Worm (Caenorhabditis elegans) whole organism, L4/young adult: ENCODE data around the gene K08D8.6.
"Not testable (repeated sequence)": the region's sequence is repeated elsewhere in the genome, so short reads cannot be mapped to it uniquely, and the experiment has no call there.

Experiments used
- W03F9.2 ChIP-seq: fragments of 150-350 bp; optimal IDR thresholded peaks from 2 replicates; lab custom pipeline; 2014; ENCODE audit warnings: missing biosample characterization, missing genetic modification characterization
- dao-5 ChIP-seq: sonication (generic microtip); optimal IDR thresholded peaks from 2 replicates; lab custom pipeline; 2016; ENCODE audit warnings: missing genotype, missing genetic modification characterization, moderate library complexity, missing compliant biosample characterization
- him-1 ChIP-seq: sonication (generic microtip); optimal IDR thresholded peaks from 2 replicates; lab custom pipeline; 2016; ENCODE audit warnings: missing genotype, missing genetic modification reagents, missing genetic modification characterization, missing compliant biosample characterization

K08D8.6 gene

DNA sequence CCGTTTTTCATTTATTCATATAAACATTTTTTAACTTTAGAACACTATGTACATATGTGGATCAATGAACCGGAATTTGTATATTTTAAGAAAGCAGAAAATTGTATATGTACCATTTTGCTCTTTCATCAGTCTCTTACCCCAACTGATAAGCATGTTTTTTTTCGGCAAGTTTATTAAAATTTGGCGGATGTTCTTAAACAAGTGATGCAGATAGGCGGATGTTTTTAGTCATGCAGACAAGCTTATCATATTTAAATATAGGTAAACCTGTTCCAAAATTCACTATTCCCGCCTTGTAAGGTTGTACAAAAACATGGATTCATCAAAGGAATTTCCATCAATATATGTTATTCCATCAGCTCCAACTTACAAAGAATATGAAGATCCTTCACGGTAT is 9.1 kb upstream of the K08D8.6 start, which contains the start of gene K08D8.9:
TSS of gene K08D8.9 (plus strand) at position 301 of the 400 bp plus-strand sequence.
- TF ChIP-seq dao-5 (tag; lab: Kevin White, UChicago): no peak
- no peak for TF ChIP-seq W03F9.2 (tag; lab: Kevin White, UChicago)
- TF ChIP-seq him-1 (tag; lab: Kevin White, UChicago): no peak

DNA sequence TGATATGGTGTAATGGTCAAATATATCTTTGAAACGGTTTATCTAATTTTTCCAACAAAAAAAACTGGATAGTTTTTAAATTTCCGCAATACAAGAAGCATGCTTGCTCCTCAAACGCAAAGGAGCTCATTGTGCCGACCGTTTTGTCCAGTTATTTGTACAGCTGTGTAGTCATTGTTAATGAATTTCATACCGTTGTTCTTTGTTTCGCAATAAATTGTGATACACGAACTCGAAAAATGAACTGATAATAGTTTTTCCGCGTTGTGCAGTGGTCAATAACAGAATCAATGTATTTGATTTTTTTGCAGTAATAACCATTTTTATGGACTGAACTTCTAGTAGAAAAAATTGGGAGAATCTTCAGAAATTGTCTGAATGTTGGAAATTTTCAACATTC is 8.5 kb upstream of the K08D8.6 start:
- TF ChIP-seq him-1 (tag; lab: Kevin White, UChicago): no peak
- no peak for TF ChIP-seq W03F9.2 (tag; lab: Kevin White, UChicago)
- TF ChIP-seq dao-5 (tag; lab: Kevin White, UChicago): no peak

DNA sequence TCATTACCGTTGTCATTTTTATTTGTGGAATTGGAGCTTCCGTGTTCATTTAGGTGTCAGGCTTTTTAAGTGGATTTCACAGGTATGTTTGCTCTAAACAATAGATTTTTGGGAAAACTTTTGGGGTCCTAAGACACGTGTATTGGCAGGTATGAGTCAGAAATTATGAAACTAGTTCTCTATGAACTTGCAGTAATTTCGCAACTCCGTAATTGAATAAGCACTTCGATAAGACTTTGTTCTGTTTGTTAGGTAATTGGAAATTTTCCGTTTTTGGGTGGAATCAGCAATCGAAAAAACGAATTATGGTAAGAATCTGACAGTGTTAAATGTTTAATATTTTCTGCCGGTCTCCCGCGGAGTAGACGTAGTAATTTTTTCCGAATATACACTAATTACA is 6.8 kb upstream of the K08D8.6 start:
- TF ChIP-seq him-1 (tag; lab: Kevin White, UChicago) (no peak), dao-5 (tag; lab: Kevin White, UChicago) (no peak), W03F9.2 (tag; lab: Kevin White, UChicago) (no peak)

DNA sequence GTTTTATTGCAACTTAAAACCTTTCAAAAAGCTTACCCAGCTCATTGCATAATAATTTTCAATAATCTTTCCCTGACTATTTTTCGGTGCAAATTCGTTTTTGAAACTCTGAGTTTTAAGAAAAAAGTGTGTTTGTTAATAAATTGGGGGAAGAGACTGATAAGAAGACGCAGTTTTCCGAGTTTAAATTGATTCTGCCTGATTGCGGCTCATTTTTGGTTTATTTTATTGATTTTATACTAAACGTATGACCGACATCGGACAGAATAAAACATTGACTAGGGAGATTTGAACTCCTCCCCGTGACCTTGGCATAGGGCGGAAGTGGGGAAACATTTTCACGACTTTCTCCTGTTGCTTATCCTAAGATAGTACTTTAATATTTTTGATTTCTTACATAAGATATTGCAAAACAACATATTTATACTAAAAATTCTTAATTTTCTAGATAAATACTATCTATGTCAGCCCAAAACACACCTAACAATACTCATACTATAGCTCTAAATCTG is 6.1 kb upstream of the K08D8.6 start, which contains the start of gene K08D8.7:
TSS of gene K08D8.7 (plus strand) at position 462 of the 512 bp plus-strand sequence.
- TF ChIP-seq him-1 (tag; lab: Kevin White, UChicago) (no peak), dao-5 (tag; lab: Kevin White, UChicago) (no peak), W03F9.2 (tag; lab: Kevin White, UChicago) (no peak)

DNA sequence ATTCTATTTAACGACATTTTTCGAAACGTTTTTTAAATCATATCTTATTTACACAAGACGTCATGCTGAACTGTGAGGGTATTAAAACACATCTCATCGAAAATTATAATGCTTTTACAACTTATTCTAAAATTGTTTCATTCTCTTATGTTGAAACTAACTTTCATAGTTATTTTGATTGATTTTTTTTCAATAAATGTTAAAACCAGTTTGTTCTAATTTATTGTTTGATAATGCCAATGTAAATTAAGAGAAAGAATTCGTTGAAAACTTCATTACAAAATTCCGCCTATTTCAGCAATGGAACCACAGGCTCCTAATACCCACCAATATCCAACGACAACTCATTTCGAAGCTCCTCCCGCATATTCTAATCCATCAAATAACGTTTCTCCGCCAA is 4.7 kb upstream of the K08D8.6 start, which contains the start of gene K08D8.11:
TSS of gene K08D8.11 (plus strand) at position 301 of the 400 bp plus-strand sequence.
- TF ChIP-seq dao-5 (tag; lab: Kevin White, UChicago): no peak
- TF ChIP-seq him-1 (tag; lab: Kevin White, UChicago): no peak
- no peak for TF ChIP-seq W03F9.2 (tag; lab: Kevin White, UChicago)

DNA sequence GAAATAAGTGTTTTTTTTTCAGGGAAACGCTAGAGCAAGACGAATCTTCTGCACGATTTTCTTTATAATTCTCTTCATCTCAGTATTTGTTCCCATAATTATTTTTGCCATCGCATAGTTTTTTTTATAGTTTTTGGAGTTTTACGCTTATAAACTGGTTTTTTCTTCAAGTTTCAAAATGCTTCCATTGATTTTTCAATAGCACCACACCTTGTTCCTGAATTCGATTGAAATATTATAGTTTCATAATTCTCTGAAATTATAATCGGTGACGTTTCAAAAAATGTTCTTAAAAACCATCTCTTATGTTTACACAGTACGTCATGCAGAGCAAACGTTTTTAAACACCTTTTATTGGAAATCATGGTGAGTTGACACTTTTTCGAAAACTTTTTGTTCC is 2.9 kb upstream of the K08D8.6 start, which contains the start of gene K08D8.12:
TSS of gene K08D8.12 (plus strand) at position 301 of the 400 bp plus-strand sequence.
- TF ChIP-seq W03F9.2 (tag; lab: Kevin White, UChicago): no peak
- no peak for TF ChIP-seq him-1 (tag; lab: Kevin White, UChicago)
- no peak for TF ChIP-seq dao-5 (tag; lab: Kevin White, UChicago)

DNA sequence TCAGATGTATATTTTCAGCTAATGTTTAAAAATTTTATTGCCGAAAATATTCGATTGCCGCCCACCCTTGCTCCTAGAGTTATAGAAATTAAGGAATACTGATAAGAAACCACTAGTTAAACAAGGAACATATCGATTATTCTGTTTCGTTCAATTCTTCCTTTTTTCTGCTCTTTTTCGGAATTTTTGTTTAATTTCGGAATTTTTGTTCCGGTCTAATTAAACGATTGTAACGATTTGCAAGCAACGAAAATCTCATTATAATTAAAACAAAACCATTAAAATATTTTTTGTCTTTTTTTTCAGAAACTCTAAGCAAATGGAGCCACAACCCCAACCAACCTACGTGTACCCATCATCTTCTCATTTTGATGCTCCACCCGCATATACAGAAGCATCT is 1.9 kb upstream of the K08D8.6 start, which contains the start of gene K08D8.1:
TSS of gene K08D8.1 (plus strand) at position 301 of the 400 bp plus-strand sequence.
- TF ChIP-seq W03F9.2 (tag; lab: Kevin White, UChicago): no peak
- TF ChIP-seq dao-5 (tag; lab: Kevin White, UChicago): no peak
- no peak for TF ChIP-seq him-1 (tag; lab: Kevin White, UChicago)

DNA sequence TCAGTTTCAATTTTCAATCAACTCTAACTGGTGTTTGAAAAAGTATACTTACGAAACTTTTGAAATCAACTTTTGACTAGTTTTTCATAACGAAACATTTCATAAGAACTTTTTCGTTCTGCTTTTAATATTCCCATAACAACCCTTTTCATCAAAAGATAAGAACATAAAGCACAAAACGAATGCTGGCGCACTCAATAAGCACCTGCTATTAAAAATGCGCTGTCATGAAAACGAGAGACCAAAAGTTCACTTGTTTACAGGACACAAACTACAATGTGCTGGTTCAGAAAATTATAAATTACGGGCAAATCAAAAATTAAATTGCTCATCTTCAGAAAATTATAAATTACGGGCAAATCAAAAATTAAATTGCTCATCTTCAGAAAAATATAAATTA is 772 bp upstream of the K08D8.6 start:
- no peak for TF ChIP-seq dao-5 (tag; lab: Kevin White, UChicago)
- no peak for TF ChIP-seq W03F9.2 (tag; lab: Kevin White, UChicago)
- no peak for TF ChIP-seq him-1 (tag; lab: Kevin White, UChicago)

DNA sequence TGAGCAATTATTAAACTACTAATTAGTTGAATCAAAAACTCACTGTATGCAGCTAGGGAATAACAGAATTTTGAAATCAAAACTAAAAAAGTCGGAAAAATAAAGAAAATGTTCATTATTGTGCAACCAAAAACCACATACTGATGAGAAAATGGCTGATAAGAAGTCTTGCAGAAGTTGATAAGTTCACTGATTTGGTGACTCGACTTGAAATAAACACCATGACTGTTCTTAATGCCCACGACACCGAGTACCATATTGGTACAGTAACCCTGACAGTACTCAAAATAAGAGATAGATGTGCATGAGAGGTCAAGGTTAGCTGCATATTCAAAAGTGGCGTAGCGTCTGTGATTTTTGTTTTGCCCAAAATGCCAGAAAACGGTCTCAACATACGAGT is 4.3 kb downstream of the K08D8.6 start:
- TF ChIP-seq dao-5 (tag; lab: Kevin White, UChicago) (no peak), him-1 (tag; lab: Kevin White, UChicago) (no peak), W03F9.2 (tag; lab: Kevin White, UChicago) (no peak)

DNA sequence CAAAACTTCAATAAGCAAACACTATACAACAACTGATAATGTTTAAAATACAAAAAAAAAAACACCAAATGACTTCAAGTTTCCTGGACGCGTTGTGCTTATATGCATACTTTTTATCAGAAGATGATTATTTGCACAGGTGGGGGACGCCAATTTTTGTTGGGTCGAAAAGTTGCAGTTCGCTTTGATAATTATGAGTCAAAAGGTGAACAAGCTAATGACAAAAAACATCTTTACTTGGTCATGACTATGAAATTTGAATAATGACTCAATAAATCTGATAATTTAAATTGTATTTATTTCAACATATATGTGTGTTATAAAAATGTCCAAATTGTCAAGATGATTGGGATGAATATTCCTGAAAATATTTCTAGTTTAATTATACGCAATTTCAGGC is 7.1 kb downstream of the K08D8.6 start, which contains the start of gene ZK896.4:
TSS of gene ZK896.4 (minus strand) at position 101 of the 400 bp plus-strand sequence.
- TF ChIP-seq him-1 (tag; lab: Kevin White, UChicago) (no peak), dao-5 (tag; lab: Kevin White, UChicago) (no peak), W03F9.2 (tag; lab: Kevin White, UChicago) (no peak)

DNA sequence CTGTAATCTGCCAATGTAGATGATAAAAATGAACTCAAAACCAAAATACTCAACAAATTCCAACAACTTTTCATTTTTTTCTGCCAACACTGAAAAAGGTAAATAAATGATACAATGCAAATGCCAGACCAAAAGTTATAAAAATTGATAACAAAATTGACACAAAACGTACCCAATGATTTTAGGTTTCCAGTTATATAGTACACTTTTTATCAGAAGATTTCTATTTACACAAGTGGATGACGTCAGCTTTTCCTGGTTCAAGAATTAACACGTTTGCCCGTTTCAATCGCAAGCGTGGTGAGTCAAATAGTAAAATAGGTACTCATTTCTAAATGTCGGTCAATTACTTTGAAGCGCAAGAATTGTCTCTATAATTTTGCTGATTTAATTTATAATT is 10.8 kb downstream of the K08D8.6 start, which contains the start of gene ZK896.5:
TSS of gene ZK896.5 (minus strand) at position 89 of the 400 bp plus-strand sequence.
- TF ChIP-seq dao-5 (tag; lab: Kevin White, UChicago) (no peak), him-1 (tag; lab: Kevin White, UChicago) (no peak), W03F9.2 (tag; lab: Kevin White, UChicago) (no peak)

DNA sequence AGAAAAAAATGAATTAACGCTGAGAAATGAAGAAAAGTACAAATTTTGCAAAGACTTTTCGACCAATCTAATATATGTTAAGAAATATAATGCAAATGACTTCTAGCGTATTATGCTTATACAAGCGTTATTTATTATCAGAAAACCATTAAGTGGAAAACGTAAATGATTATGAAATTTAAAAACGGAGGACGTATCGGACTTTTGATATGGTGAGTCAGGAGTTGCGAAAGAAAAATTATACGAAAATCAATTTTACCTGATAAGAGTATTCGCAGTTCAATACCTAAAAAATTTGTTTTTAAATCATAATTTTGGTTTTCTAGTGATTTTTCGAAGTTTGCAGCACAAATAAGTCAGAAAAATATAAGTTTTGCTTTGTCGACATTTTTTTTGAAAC is 13.8 kb downstream of the K08D8.6 start:
- TF ChIP-seq him-1 (tag; lab: Kevin White, UChicago) (no peak), W03F9.2 (tag; lab: Kevin White, UChicago) (no peak), dao-5 (tag; lab: Kevin White, UChicago) (no peak)

DNA sequence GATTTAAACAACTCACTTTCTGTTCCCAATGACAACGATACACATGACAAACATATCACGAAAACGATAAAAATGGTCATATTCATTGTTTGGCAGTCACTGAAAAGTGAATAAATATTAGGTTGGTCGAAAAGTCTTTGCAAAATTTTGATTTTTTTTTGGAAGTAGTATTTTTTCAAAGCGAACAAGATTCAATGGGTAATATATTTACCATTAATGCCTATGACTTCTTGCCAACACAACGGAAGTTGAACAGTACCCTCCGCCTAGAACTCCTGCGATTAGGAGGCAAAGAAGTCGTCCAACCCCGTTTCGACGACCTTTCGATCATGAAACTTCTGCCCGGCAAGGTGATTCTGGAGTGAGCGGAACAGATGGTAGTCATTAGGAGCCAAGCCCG is 15.0 kb downstream of the K08D8.6 start, which contains the start of gene ZK896.1:
TSS of gene ZK896.1 (minus strand) at position 101 of the 400 bp plus-strand sequence.
- not testable (repeated sequence) for TF ChIP-seq dao-5, him-1, W03F9.2 (tag; lab: Kevin White, UChicago)
